Worm (Caenorhabditis elegans) whole organism, mixed stage, embryonic: Measurements from ENCODE around the gene K03B4.1.

ENCODE experiments used
- bed-3 ChIP-seq: fragments of 200-800 bp; sonication (Bioruptor generic); optimal IDR thresholded peaks from 3 replicates; lab custom pipeline; 2018; ENCODE audit warnings: mild to moderate bottlenecking, missing genetic modification characterization, moderate library complexity, missing compliant biosample characterization
- ceh-39 ChIP-seq: fragments of 150-350 bp; optimal IDR thresholded peaks from 2 replicates; lab custom pipeline; 2014; ENCODE audit warnings: missing biosample characterization, missing genetic modification characterization
- elt-3 ChIP-seq: fragments of 150-350 bp; optimal IDR thresholded peaks from 2 replicates; lab custom pipeline; 2014; ENCODE audit warnings: missing biosample characterization, missing genetic modification characterization
- lsy-2 ChIP-seq: fragments of 150-350 bp; optimal IDR thresholded peaks from 2 replicates; lab custom pipeline; 2014; ENCODE audit warnings: missing biosample characterization, missing genetic modification characterization
- nhr-12 ChIP-seq: fragments of 150-350 bp; optimal IDR thresholded peaks from 2 replicates; lab custom pipeline; 2014; ENCODE audit warnings: missing biosample characterization, missing genetic modification characterization
- nhr-237 ChIP-seq: fragments of 150-350 bp; optimal IDR thresholded peaks from 2 replicates; lab custom pipeline; 2014; ENCODE audit warnings: missing biosample characterization, missing genetic modification characterization
- nhr-28 ChIP-seq: fragments of 150-350 bp; optimal IDR thresholded peaks from 2 replicates; lab custom pipeline; 2014; ENCODE audit warnings: missing biosample characterization, missing genetic modification characterization
- sptf-1 ChIP-seq: sonication (generic microtip); optimal IDR thresholded peaks from 2 replicates; lab custom pipeline; 2017; ENCODE audit warnings: mild to moderate bottlenecking, missing genetic modification characterization, moderate library complexity, missing compliant biosample characterization
- unc-39 ChIP-seq: fragments of 150-350 bp; optimal IDR thresholded peaks from 2 replicates; lab custom pipeline; 2014; ENCODE audit warnings: missing biosample characterization, missing genetic modification characterization
- unc-62 ChIP-seq: fragments of 150-350 bp; optimal IDR thresholded peaks from 2 replicates; lab custom pipeline; 2014; ENCODE audit warnings: missing biosample characterization, missing genetic modification reagents, missing genetic modification characterization

DNA sequence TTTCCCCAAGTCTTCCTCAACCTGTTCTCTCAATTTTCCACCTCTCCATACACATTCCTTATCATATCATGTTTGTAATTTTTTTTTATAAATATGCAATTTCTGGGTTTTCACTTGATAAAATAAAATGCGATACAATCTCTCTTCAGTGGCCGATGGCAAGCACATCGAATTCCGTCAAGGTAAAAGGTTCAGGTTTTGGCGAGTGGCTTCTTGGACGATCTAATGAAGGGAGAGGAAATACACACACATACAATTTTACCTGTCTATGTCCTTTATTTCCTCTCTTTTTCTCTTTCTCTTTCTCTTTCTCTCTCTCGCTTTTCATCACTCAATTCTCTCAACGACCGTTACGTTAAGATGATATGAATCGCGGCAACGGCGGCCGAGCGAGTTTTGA lies 37.6 kb upstream of the K03B4.1 start:
- no peak for TF ChIP-seq unc-39 (tag; lab: Kevin White, UChicago)
- TF ChIP-seq sptf-1 (tag; lab: Kevin White, UChicago): no peak
- no peak for TF ChIP-seq unc-62
- TF ChIP-seq ceh-39 (tag; lab: Kevin White, UChicago): no peak
- TF ChIP-seq lsy-2 (tag; lab: Kevin White, UChicago): no peak
- no peak for TF ChIP-seq nhr-237 (tag; lab: Kevin White, UChicago)
- TF ChIP-seq bed-3 (GFP tag; lab: Kevin White, UChicago): no peak
- TF ChIP-seq elt-3 (tag; lab: Kevin White, UChicago): no peak
- TF ChIP-seq nhr-28 (tag; lab: Kevin White, UChicago): no peak
- TF ChIP-seq nhr-12 (tag; lab: Kevin White, UChicago): no peak
